Worm (Caenorhabditis elegans) whole organism, L4 larva: ENCODE measurements around the gene T23F11.11.

Source experiments
- ceh-82 ChIP-seq: sonication (generic microtip); optimal IDR thresholded peaks from 2 replicates; lab custom pipeline; 2017; ENCODE audit warnings: missing biosample characterization, missing genetic modification characterization
- dpl-1 ChIP-seq: fragments of 150-350 bp; optimal IDR thresholded peaks from 2 replicates; lab custom pipeline; 2014; ENCODE audit warnings: missing biosample characterization, missing genetic modification reagents, missing genetic modification characterization
- lin-13 ChIP-seq: fragments of 150-350 bp; optimal IDR thresholded peaks from 2 replicates; lab custom pipeline; 2014; ENCODE audit warnings: missing biosample characterization, missing genetic modification reagents, missing genetic modification characterization
- lin-38 ChIP-seq: fragments of 200-800 bp; sonication (Bioruptor generic); IDR thresholded peaks from 2 replicates; pipeline ENCODE4 v1.3.6; 2022; ENCODE audit warnings: missing genetic modification reagents, missing genetic modification characterization, missing compliant biosample characterization
- nhr-48 ChIP-seq: sonication (generic microtip); optimal IDR thresholded peaks from 2 replicates; lab custom pipeline; 2016; ENCODE audit warnings: mild to moderate bottlenecking, missing genetic modification characterization, missing compliant biosample characterization
- nhr-76 ChIP-seq: fragments of 150-350 bp; optimal IDR thresholded peaks from 2 replicates; lab custom pipeline; 2014; ENCODE audit warnings: missing biosample characterization, missing genetic modification characterization
- rbr-2 ChIP-seq: sonication (generic microtip); optimal IDR thresholded peaks from 2 replicates; lab custom pipeline; 2016; ENCODE audit warnings: missing genotype, missing genetic modification characterization, missing compliant biosample characterization

ce11 chrIII:4653374-4653773 lies 18.0 kb downstream of the T23F11.11 start:
- TF ChIP-seq nhr-76 (tag; lab: Kevin White, UChicago) (no peak), lin-13 (GFP tag; lab: Kevin White, UChicago) (no peak), lin-38 (GFP tag; lab: Robert Waterston, UW) (no peak), rbr-2 (tag; lab: Kevin White, UChicago) (no peak), dpl-1 (GFP tag; lab: Kevin White, UChicago) (no peak), ceh-82 (tag; lab: Kevin White, UChicago) (no peak), nhr-48 (tag; lab: Kevin White, UChicago) (no peak)
